Fruit fly (Drosophila melanogaster): Measurements from ENCODE around the gene CG8534.
A peak's percentile ranks its signal among the peaks of the same experiment; 100 is the strongest.

Gene CG8534

DNA sequence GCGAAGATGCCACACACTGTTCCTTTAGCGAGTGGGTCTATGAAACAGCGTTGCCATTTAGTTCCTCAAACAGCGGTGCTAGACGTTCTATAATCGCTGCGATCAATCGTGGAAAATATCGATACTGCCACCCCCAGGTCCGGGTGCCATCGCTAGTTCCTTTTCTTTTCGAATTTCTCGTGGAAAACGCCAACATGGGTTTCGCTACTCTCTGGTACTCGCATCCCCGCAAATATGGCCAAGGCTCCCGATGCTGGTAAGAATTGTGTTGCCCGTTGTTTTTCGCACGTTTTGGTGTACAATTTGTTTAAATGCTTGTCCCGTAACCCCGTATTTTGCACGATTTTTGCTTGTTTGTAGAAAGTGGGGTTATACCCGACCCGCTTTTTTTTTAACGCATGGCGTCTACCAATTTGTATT is 34.6 kb upstream of the CG8534 start, which contains the start of gene RpS29 (continued):
- peak; percentile 15 for TF ChIP-seq org-1 (GFP tag; optimal IDR thresholded peaks at IDR 0.05)
- no peak for TF ChIP-seq br (optimal IDR thresholded peaks at IDR 0.05)
- TF ChIP-seq CG2712 (tag; optimal IDR thresholded peaks at IDR 0.05) = peak; percentile 73
- TF ChIP-seq Optix (GFP tag; IDR thresholded peaks at IDR 0.05) = peak; percentile 46; the same call in 1 of the 3 replicates
- TF ChIP-seq ERR (GFP tag; optimal IDR thresholded peaks at IDR 0.05) = peak; percentile 85
- peak; percentile 73 for TF ChIP-seq CG8290 (GFP tag; optimal IDR thresholded peaks at IDR 0.05)
- peak; percentile 31 to 95 for TF ChIP-seq CG8290 (tag; optimal IDR thresholded peaks at IDR 0.05)
- peak; percentile 24 for TF ChIP-seq CG5180 (GFP tag; optimal IDR thresholded peaks at IDR 0.05)
- peak; percentile 70 for TF ChIP-seq CG10431 (GFP tag; optimal IDR thresholded peaks at IDR 0.05)
- TF ChIP-seq Bteb2 (GFP tag; optimal IDR thresholded peaks at IDR 0.05) = peak; percentile 76
- TF ChIP-seq CG11093 (GFP tag; IDR thresholded peaks at IDR 0.05) = no peak
- peak; percentile 66; the same call in 2 of the 3 replicates for TF ChIP-seq otp (GFP tag; IDR thresholded peaks at IDR 0.05)
- TF ChIP-seq NC2β (GFP tag; optimal IDR thresholded peaks at IDR 0.05) = peak; percentile 96
- TF ChIP-seq CG10209 (GFP tag; optimal IDR thresholded peaks at IDR 0.05) = peak; percentile 72
- peak; percentile 74; the same call in 2 of the 3 replicates for TF ChIP-seq CG11560 (tag; IDR thresholded peaks at IDR 0.05)
- TF ChIP-seq CG12104 (GFP tag; optimal IDR thresholded peaks at IDR 0.05) = peak; percentile 68
- peak; percentile 72 for TF ChIP-seq CG12071 (GFP tag; optimal IDR thresholded peaks at IDR 0.05)
- TF ChIP-seq sd (tag; optimal IDR thresholded peaks at IDR 0.05) = peak; percentile 44
- TF ChIP-seq CG7987 (GFP tag; optimal IDR thresholded peaks at IDR 0.05) = peak; percentile 90
- TF ChIP-seq CG16779 (GFP tag; IDR thresholded peaks at IDR 0.05) = peak; percentile 67
- no peak for TF ChIP-seq z (GFP tag; IDR thresholded peaks at IDR 0.05)
- no peak for TF ChIP-seq Lpt (GFP tag; optimal IDR thresholded peaks at IDR 0.05)
- TF ChIP-seq dati (GFP tag; IDR thresholded peaks at IDR 0.05) = no peak
- TF ChIP-seq CG15479 (GFP tag; optimal IDR thresholded peaks at IDR 0.05) = no peak
- TF ChIP-seq CG17361 (GFP tag; IDR thresholded peaks at IDR 0.05) = peak; percentile 68
- TF ChIP-seq nerfin-2 (GFP tag; IDR thresholded peaks at IDR 0.05; ENCODE audit: partially characterized antibody) = peak; percentile 70
- no peak for TF ChIP-seq cad (GFP tag; optimal IDR thresholded peaks at IDR 0.05)
- peak; percentile 68; the same call in 1 of the 2 replicates for TF ChIP-seq cas (GFP tag; IDR thresholded peaks at IDR 0.05)
- TF ChIP-seq pum (GFP tag; optimal IDR thresholded peaks at IDR 0.05) = peak; percentile 81
- no peak; the same call in 1 of the 2 replicates for TF ChIP-seq seq (GFP tag; IDR thresholded peaks at IDR 0.05)
- TF ChIP-seq lola (GFP tag; optimal IDR thresholded peaks at IDR 0.05) = peak in 1 of 3 experiments; percentile 39
- peak; percentile 92 for TF ChIP-seq trem (tag; optimal IDR thresholded peaks at IDR 0.05)
- peak; percentile 38 for TF ChIP-seq cato (GFP tag; optimal IDR thresholded peaks at IDR 0.05; ENCODE audit: borderline replicate concordance)
- no peak for TF ChIP-seq CG31388 (GFP tag; optimal IDR thresholded peaks at IDR 0.05)
- TF ChIP-seq ara (GFP tag; IDR thresholded peaks at IDR 0.05) = peak; percentile 60; the same call in 1 of the 2 replicates
- peak; percentile 73 for TF ChIP-seq pnt (GFP tag; optimal IDR thresholded peaks at IDR 0.05)
- peak; percentile 58 for TF ChIP-seq CG15269 (tag; optimal IDR thresholded peaks at IDR 0.05)
- peak; percentile 47 for TF ChIP-seq CG2202 (tag; optimal IDR thresholded peaks at IDR 0.05)
- peak; percentile 87 for TF ChIP-seq CG4328 (GFP tag; optimal IDR thresholded peaks at IDR 0.05)
- peak; percentile 90 for TF ChIP-seq CG17186 (GFP tag; optimal IDR thresholded peaks at IDR 0.05)
- peak; percentile 75 for TF ChIP-seq CG18011 (GFP tag; optimal IDR thresholded peaks at IDR 0.05)
- TF ChIP-seq CG4707 (GFP tag; optimal IDR thresholded peaks at IDR 0.05) = no peak
- no peak for TF ChIP-seq Trl (optimal IDR thresholded peaks at IDR 0.05)
- TF ChIP-seq Trl (GFP tag; optimal IDR thresholded peaks at IDR 0.05) = peak; percentile 91
- TF ChIP-seq tap (tag; optimal IDR thresholded peaks at IDR 0.05) = peak; percentile 38
- peak; percentile 43 for TF ChIP-seq Deaf1 (tag; optimal IDR thresholded peaks at IDR 0.05)
- peak; percentile 44 for TF ChIP-seq dmrt99B (tag; optimal IDR thresholded peaks at IDR 0.05)
- TF ChIP-seq Sin3A (optimal IDR thresholded peaks at IDR 0.05) = peak; percentile 87
- TF ChIP-seq CG2116 (GFP tag; optimal IDR thresholded peaks at IDR 0.05) = peak; percentile 98
- TF ChIP-seq CG30020 (tag; optimal IDR thresholded peaks at IDR 0.05) = peak; percentile 44
- TF ChIP-seq nau (GFP tag; optimal IDR thresholded peaks at IDR 0.05) = no peak
- peak; percentile 97 for TF ChIP-seq CG12155 (GFP tag; optimal IDR thresholded peaks at IDR 0.05)

Data from whole organism, embryonic.